Worm (Caenorhabditis elegans) whole organism, midembryonic: Measurements from ENCODE around the gene F48G7.7.

Experiments
- cog-1 ChIP-seq: sonication (generic microtip); optimal IDR thresholded peaks from 2 replicates; lab custom pipeline; 2016; ENCODE audit warnings: missing genetic modification characterization, missing compliant biosample characterization
- klf-2 ChIP-seq: fragments of 200-800 bp; sonication (Bioruptor generic); conservative IDR thresholded peaks from 2 replicates; pipeline ENCODE4 v1.3.6; 2022; ENCODE audit warnings: missing genetic modification reagents, missing genetic modification characterization, missing compliant biosample characterization
- ref-1 ChIP-seq: fragments of 200-800 bp; sonication (Bioruptor generic); conservative IDR thresholded peaks from 2 replicates; pipeline ENCODE4 v1.3.6; 2022; ENCODE audit warnings: missing genetic modification reagents, missing genetic modification characterization, missing compliant biosample characterization
- tab-1 ChIP-seq: fragments of 200-800 bp; sonication (Bioruptor generic); IDR thresholded peaks from 2 replicates; pipeline ENCODE4 v1.3.6; 2022; ENCODE audit warnings: missing genetic modification characterization, missing compliant biosample characterization
- ztf-29 ChIP-seq: fragments of 200-800 bp; sonication (Bioruptor generic); IDR thresholded peaks from 2 replicates; pipeline ENCODE4 v1.3.6; 2022; ENCODE audit warnings: missing genetic modification reagents, missing genetic modification characterization, missing compliant biosample characterization

ce11 chrV:590182-590581 lies 36.0 kb downstream of the F48G7.7 start, which contains the start of gene ZK488.6:
- no peak for TF ChIP-seq ztf-29 (GFP tag; lab: Robert Waterston, UW)
- no peak for TF ChIP-seq ref-1 (GFP tag; lab: Robert Waterston, UW)
- TF ChIP-seq tab-1 (GFP tag; lab: Robert Waterston, UW) = no peak
- no peak for TF ChIP-seq cog-1
- no peak for TF ChIP-seq klf-2 (GFP tag; lab: Robert Waterston, UW)
